Worm (Caenorhabditis elegans) whole organism, L3 larva: Measurements from ENCODE around the gene acp-5.

Experiments used
- R02D3.7 ChIP-seq: fragments of 150-350 bp; optimal IDR thresholded peaks from 2 replicates; lab custom pipeline; 2014; ENCODE audit warnings: missing biosample characterization, missing genetic modification characterization
- ceh-82 ChIP-seq: fragments of 150-350 bp; optimal IDR thresholded peaks from 2 replicates; lab custom pipeline; 2014; ENCODE audit warnings: missing biosample characterization, missing genetic modification characterization
- daf-12 ChIP-seq: fragments of 150-350 bp; optimal IDR thresholded peaks from 2 replicates; lab custom pipeline; 2014; ENCODE audit warnings: missing biosample characterization, missing genetic modification reagents, missing genetic modification characterization
- egl-27 ChIP-seq: sonication (generic microtip); optimal IDR thresholded peaks from 4 replicates; lab custom pipeline; 2017; ENCODE audit warnings: missing biosample characterization, missing genetic modification reagents, missing genetic modification characterization
- elt-2 ChIP-seq: sonication (generic microtip); optimal IDR thresholded peaks from 2 replicates; lab custom pipeline; 2016; ENCODE audit warnings: missing genetic modification reagents, mild to moderate bottlenecking, missing genetic modification characterization, missing compliant biosample characterization
- jun-1 ChIP-seq: fragments of 150-350 bp; optimal IDR thresholded peaks from 2 replicates; lab custom pipeline; 2014; ENCODE audit warnings: missing biosample characterization, missing genetic modification reagents, missing genetic modification characterization
- mdl-1 ChIP-seq: fragments of 150-350 bp; optimal IDR thresholded peaks from 2 replicates; lab custom pipeline; 2014; ENCODE audit warnings: missing biosample characterization, missing genetic modification characterization
- nhr-237 ChIP-seq: fragments of 150-350 bp; optimal IDR thresholded peaks from 2 replicates; lab custom pipeline; 2014; ENCODE audit warnings: missing biosample characterization, missing genetic modification characterization
- nhr-25 ChIP-seq: sonication (generic microtip); optimal IDR thresholded peaks from 2 replicates; lab custom pipeline; 2017; ENCODE audit warnings: missing biosample characterization, missing genetic modification characterization
- tbx-2 ChIP-seq: sonication (generic microtip); optimal IDR thresholded peaks from 2 replicates; lab custom pipeline; 2016; ENCODE audit warnings: mild to moderate bottlenecking, missing genetic modification characterization, missing compliant biosample characterization
- unc-39 ChIP-seq: sonication (generic microtip); optimal IDR thresholded peaks from 4 replicates; lab custom pipeline; 2017; ENCODE audit warnings: missing biosample characterization, missing genetic modification characterization
- unc-62 ChIP-seq: fragments of 150-350 bp; sonication (generic microtip); optimal IDR thresholded peaks from 4 replicates; lab custom pipeline; 2014; ENCODE audit warnings: missing biosample characterization, missing genetic modification reagents, missing genetic modification characterization
- ztf-4 ChIP-seq: fragments of 150-350 bp; optimal IDR thresholded peaks from 2 replicates; lab custom pipeline; 2014; ENCODE audit warnings: missing biosample characterization, missing genetic modification characterization

DNA sequence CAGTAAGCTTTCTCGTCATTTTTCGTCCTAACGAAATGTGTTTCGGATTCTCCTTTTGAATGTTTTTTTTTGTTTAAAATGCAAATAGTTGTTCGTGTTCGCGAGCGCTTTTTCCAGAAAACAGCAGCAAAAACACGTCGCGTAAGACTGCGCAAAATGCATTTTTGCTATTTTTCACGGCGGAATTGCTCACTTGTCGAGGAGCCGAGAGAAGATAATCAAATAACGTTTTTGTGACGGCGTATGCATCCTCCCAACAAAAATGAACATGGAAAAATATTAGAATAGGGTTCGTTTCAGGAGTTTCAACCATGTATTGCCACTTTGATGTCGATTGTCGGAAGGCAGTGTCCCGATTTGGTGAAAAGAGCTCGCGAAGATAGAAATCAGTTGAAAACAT lies 47.8 kb downstream of the acp-5 start:
- TF ChIP-seq tbx-2, result no peak
- no peak for TF ChIP-seq jun-1 (tag; lab: Kevin White, UChicago)
- no peak for TF ChIP-seq ceh-82
- no peak for TF ChIP-seq nhr-25 (tag; lab: Kevin White, UChicago)
- no peak for TF ChIP-seq R02D3.7 (tag; lab: Kevin White, UChicago)
- TF ChIP-seq mdl-1 (tag; lab: Kevin White, UChicago), result no peak
- TF ChIP-seq unc-62 (GFP tag; lab: Kevin White, UChicago), result no peak
- TF ChIP-seq ztf-4, result no peak
- no peak for TF ChIP-seq nhr-237 (tag; lab: Kevin White, UChicago)
- TF ChIP-seq egl-27, result no peak
- TF ChIP-seq elt-2 (tag; lab: Kevin White, UChicago), result no peak
- no peak for TF ChIP-seq unc-39 (tag; lab: Kevin White, UChicago)
- TF ChIP-seq daf-12, result no peak
